Fruit fly (Drosophila melanogaster): ENCODE data around the gene Raf.

Raf gene

dm6 chrX:2283470-2283869 lies 11.8 kb upstream of the Raf start:
- TF ChIP-seq sd (tag; optimal IDR thresholded peaks at IDR 0.05): peak; percentile 27
- no peak for TF ChIP-seq D (optimal IDR thresholded peaks at IDR 0.05)
- TF ChIP-seq D (GFP tag; optimal IDR thresholded peaks at IDR 0.05): no peak
- TF ChIP-seq CG15696 (tag; optimal IDR thresholded peaks at IDR 0.05): no peak
- TF ChIP-seq cato (GFP tag; optimal IDR thresholded peaks at IDR 0.05; ENCODE audit: borderline replicate concordance): no peak
- TF ChIP-seq chinmo (GFP tag; IDR thresholded peaks at IDR 0.05; ENCODE audit: partially characterized antibody): 0 out of 4 replicates have a peak, but pooled peaks have one; percentile 28
- peak; percentile 99 for TF ChIP-seq Blimp-1 (GFP tag; optimal IDR thresholded peaks at IDR 0.05)
- TF ChIP-seq Meics (GFP tag; optimal IDR thresholded peaks at IDR 0.05): no peak
- TF ChIP-seq crol (GFP tag; IDR thresholded peaks at IDR 0.05): peak; percentile 45; the same call in 1 of the 2 replicates
- peak; percentile 1 for TF ChIP-seq Med (GFP tag)
- TF ChIP-seq Trl (optimal IDR thresholded peaks at IDR 0.05): peak; percentile 16 to 60
- TF ChIP-seq Trl (GFP tag; optimal IDR thresholded peaks at IDR 0.05): no peak
- TF ChIP-seq kni (GFP tag; optimal IDR thresholded peaks at IDR 0.05): peak; percentile 27
- no peak for TF ChIP-seq wek (GFP tag; optimal IDR thresholded peaks at IDR 0.05)
- peak; percentile 73 for TF ChIP-seq sqz (GFP tag; optimal IDR thresholded peaks at IDR 0.05)
- no peak for TF ChIP-seq CG13424 (tag; optimal IDR thresholded peaks at IDR 0.05)

dm6 chrX:2286255-2286654 lies 9.0 kb upstream of the Raf start:
- no peak for TF ChIP-seq sr (GFP tag; IDR thresholded peaks at IDR 0.05)
- no peak for TF ChIP-seq CG13894 (tag; optimal IDR thresholded peaks at IDR 0.05)
- no peak for TF ChIP-seq Taf1 (GFP tag; IDR thresholded peaks at IDR 0.05)
- TF ChIP-seq nerfin-2 (GFP tag; IDR thresholded peaks at IDR 0.05; ENCODE audit: partially characterized antibody): no peak
- no peak for TF ChIP-seq CG12299 (tag; optimal IDR thresholded peaks at IDR 0.05)
- TF ChIP-seq CG11504 (tag; optimal IDR thresholded peaks at IDR 0.05): no peak
- peak; percentile 98 for TF ChIP-seq Hey (tag; optimal IDR thresholded peaks at IDR 0.05)
- no peak for TF ChIP-seq H2.0 (GFP tag; IDR thresholded peaks at IDR 0.05)
- TF ChIP-seq lov (optimal IDR thresholded peaks at IDR 0.05): no peak
- TF ChIP-seq lov (GFP tag; IDR thresholded peaks at IDR 0.05): no peak
- TF ChIP-seq CG18476 (GFP tag; optimal IDR thresholded peaks at IDR 0.05): no peak
- TF ChIP-seq CG9932 (GFP tag; IDR thresholded peaks at IDR 0.05): 0 out of 2 replicates have a peak, but pooled peaks have one; percentile 14
- no peak for TF ChIP-seq eyg (GFP tag; optimal IDR thresholded peaks at IDR 0.05)
- no peak for TF ChIP-seq CG17186 (GFP tag; optimal IDR thresholded peaks at IDR 0.05)
- TF ChIP-seq CG14050 (GFP tag; IDR thresholded peaks at IDR 0.05): no peak
- no peak for TF ChIP-seq jumu (GFP tag; optimal IDR thresholded peaks at IDR 0.05)
- TF ChIP-seq cwo (GFP tag; optimal IDR thresholded peaks at IDR 0.05): peak; percentile 59
- no peak for TF ChIP-seq Bdp1 (GFP tag; optimal IDR thresholded peaks at IDR 0.05)
- TF ChIP-seq zf30C (GFP tag; optimal IDR thresholded peaks at IDR 0.05): no peak
- peak; percentile 38 for TF ChIP-seq grn (GFP tag; optimal IDR thresholded peaks at IDR 0.05)
- TF ChIP-seq CG10147 (GFP tag; optimal IDR thresholded peaks at IDR 0.05): no peak
- TF ChIP-seq CG12391 (tag; optimal IDR thresholded peaks at IDR 0.05): no peak
- TF ChIP-seq Med (GFP tag): peak; percentile 61
- peak; percentile 90 for TF ChIP-seq exex (tag; optimal IDR thresholded peaks at IDR 0.05)
- TF ChIP-seq CG17328 (GFP tag; IDR thresholded peaks at IDR 0.05): no peak
- TF ChIP-seq MBD-R2 (GFP tag; IDR thresholded peaks at IDR 0.05): no peak
- peak; percentile 85 for TF ChIP-seq GATAe (GFP tag; conservative IDR thresholded peaks at IDR 0.05)
- TF ChIP-seq Blimp-1 (GFP tag; optimal IDR thresholded peaks at IDR 0.05): no peak
- no peak for TF ChIP-seq Fer1 (GFP tag; optimal IDR thresholded peaks at IDR 0.05)
- no peak for TF ChIP-seq pros (GFP tag; optimal IDR thresholded peaks at IDR 0.05)
- TF ChIP-seq CG34376 (GFP tag; optimal IDR thresholded peaks at IDR 0.05): peak; percentile 45
- TF ChIP-seq CG18599 (GFP tag; optimal IDR thresholded peaks at IDR 0.05): peak; percentile 26
- no peak for TF ChIP-seq amos (GFP tag; IDR thresholded peaks at IDR 0.05; ENCODE audit: partially characterized antibody)
- no peak for TF ChIP-seq CG8290 (GFP tag; optimal IDR thresholded peaks at IDR 0.05)
- TF ChIP-seq CG8290 (tag; optimal IDR thresholded peaks at IDR 0.05): peak in 1 of 2 experiments; percentile 10
- no peak for TF ChIP-seq Ravus (GFP tag; IDR thresholded peaks at IDR 0.05)
- no peak for TF ChIP-seq CG3847 (GFP tag; IDR thresholded peaks at IDR 0.05)
